Fruit fly (Drosophila melanogaster): Measurements from ENCODE around the gene CG1674.

DNA sequence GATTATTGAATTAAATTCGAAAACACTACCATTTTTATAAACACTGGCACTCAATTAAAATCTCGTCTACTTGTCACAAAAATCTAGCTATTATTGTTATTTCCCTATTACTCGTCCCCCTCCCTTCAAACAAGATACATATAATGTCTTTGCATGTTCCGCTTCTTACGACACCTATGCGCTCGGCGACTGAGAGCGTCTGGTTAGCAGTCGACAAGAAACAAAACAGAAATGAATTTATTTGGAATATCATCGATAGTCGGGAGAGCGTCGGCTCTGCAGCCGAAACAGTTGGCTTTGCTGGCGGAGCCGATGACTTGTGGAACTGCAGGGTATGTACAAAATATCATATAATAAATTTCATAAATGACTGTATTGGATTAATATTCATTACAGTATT, 48.9 kb upstream of the CG1674 start:
- TF ChIP-seq CTCF (optimal IDR thresholded peaks at IDR 0.05) (no peak), CG8478 (optimal IDR thresholded peaks at IDR 0.05) (no peak)

All from S2 (cell line).